Worm (Caenorhabditis elegans): Measurements from ENCODE around the gene C27A7.6.

DNA sequence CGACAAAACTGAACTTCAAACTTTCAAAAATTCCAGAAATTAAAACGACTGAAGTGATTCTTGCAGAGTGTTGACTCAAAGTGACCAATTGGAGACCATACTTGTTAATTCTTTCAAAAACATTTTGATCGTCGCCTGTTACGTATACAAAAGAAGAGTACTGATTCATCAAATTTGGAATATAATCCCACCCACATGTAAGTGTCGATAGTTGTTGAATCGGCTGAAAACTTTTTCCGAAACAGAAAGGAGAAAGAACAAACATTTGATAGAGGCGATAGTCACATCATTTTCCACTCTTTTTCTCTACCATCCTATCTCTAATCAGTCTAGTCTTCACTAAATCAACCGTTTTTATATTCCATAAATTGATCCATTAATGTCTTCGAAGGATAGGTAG, 26.7 kb downstream of the C27A7.6 start, which contains the start of gene nhr-153:
- TF ChIP-seq him-1 (tag; optimal IDR thresholded peaks at IDR 0.05): no peak
- no peak for TF ChIP-seq ekl-4 (GFP tag; IDR thresholded peaks at IDR 0.05)
- no peak for TF ChIP-seq xnd-1 (tag; optimal IDR thresholded peaks at IDR 0.05)
- TF ChIP-seq hmg-1.2 (GFP tag; IDR thresholded peaks at IDR 0.05): no peak
- TF ChIP-seq ama-1 (optimal IDR thresholded peaks at IDR 0.05): no peak
- TF ChIP-seq ama-1 (GFP tag; optimal IDR thresholded peaks at IDR 0.05): no peak
- no peak for TF ChIP-seq Y67H2A.10 (GFP tag; conservative IDR thresholded peaks at IDR 0.05)
- no peak for TF ChIP-seq F23B12.7 (tag; optimal IDR thresholded peaks at IDR 0.05; ENCODE audit: insufficient read depth)
- TF ChIP-seq unc-130 (GFP tag; optimal IDR thresholded peaks at IDR 0.05): no peak
- TF ChIP-seq attf-5 (GFP tag; optimal IDR thresholded peaks at IDR 0.05): no peak
- no peak for TF ChIP-seq snpc-4 (GFP tag; optimal IDR thresholded peaks at IDR 0.05)
- TF ChIP-seq snpc-4 (tag; optimal IDR thresholded peaks at IDR 0.05): no peak
- no peak for TF ChIP-seq lin-54 (GFP tag; optimal IDR thresholded peaks at IDR 0.05)
